Fruit fly (Drosophila melanogaster) whole organism, embryonic: ENCODE measurements around the gene CG32280.

Source experiments
- CG10267 ChIP-seq: fragments of 200-800 bp; sonication (Bioruptor generic); optimal IDR thresholded peaks from 2 replicates; lab custom pipeline; 2018; ENCODE audit warnings: missing biosample characterization, mild to moderate bottlenecking, missing genetic modification characterization, moderate library complexity
- CG10321 ChIP-seq: fragments of 200-800 bp; sonication (Bioruptor generic); IDR thresholded peaks from 2 replicates; pipeline ENCODE4 v1.3.6; 2022; ENCODE audit warnings: missing biosample characterization, missing genetic modification characterization
- CG11247 ChIP-seq: fragments of 200-800 bp; sonication (Bioruptor generic); IDR thresholded peaks from 2 replicates; pipeline ENCODE4 v1.3.6; 2022; ENCODE audit warnings: missing biosample characterization, missing genetic modification characterization
- CG11560 ChIP-seq: fragments of 200-800 bp; sonication (Bioruptor generic); IDR thresholded peaks from 3 replicates; pipeline ENCODE4 v1.3.6; 2022; ENCODE audit warnings: missing biosample characterization, missing genetic modification characterization
- CG12299 ChIP-seq: fragments of 200-800 bp; sonication (Bioruptor generic); optimal IDR thresholded peaks from 2 replicates; lab custom pipeline; 2018; ENCODE audit warnings: missing biosample characterization, mild to moderate bottlenecking, missing genetic modification characterization
- CG12391 ChIP-seq: fragments of 200-800 bp; sonication (Bioruptor generic); optimal IDR thresholded peaks from 3 replicates; lab custom pipeline; 2018; ENCODE audit warnings: missing biosample characterization, mild to moderate bottlenecking, missing genetic modification characterization, moderate library complexity
- CG13424 ChIP-seq: fragments of 200-800 bp; sonication (Bioruptor generic); optimal IDR thresholded peaks from 2 replicates; lab custom pipeline; 2019; ENCODE audit warnings: missing biosample characterization, mild to moderate bottlenecking, missing genetic modification characterization, moderate library complexity
- CG13894 ChIP-seq: fragments of 200-800 bp; sonication (Bioruptor generic); optimal IDR thresholded peaks from 3 replicates; lab custom pipeline; 2018; ENCODE audit warnings: missing biosample characterization, mild to moderate bottlenecking, missing genetic modification characterization, moderate library complexity
- CG14965 ChIP-seq: fragments of 200-800 bp; sonication (Bioruptor generic); optimal IDR thresholded peaks from 2 replicates; lab custom pipeline; 2016; ENCODE audit warnings: missing biosample characterization, missing genetic modification characterization, borderline replicate concordance
- CG15073 ChIP-seq: fragments of 200-800 bp; sonication (Bioruptor generic); optimal IDR thresholded peaks from 2 replicates; lab custom pipeline; 2016; ENCODE audit warnings: missing biosample characterization, missing genetic modification characterization
- CG2116 ChIP-seq: fragments of 200-800 bp; sonication (Bioruptor generic); optimal IDR thresholded peaks from 3 replicates; lab custom pipeline; 2018; ENCODE audit warnings: missing biosample characterization, mild to moderate bottlenecking, missing genetic modification characterization
- CG2199 ChIP-seq: fragments of 200-800 bp; sonication (Bioruptor generic); IDR thresholded peaks from 3 replicates; pipeline ENCODE4 v1.3.6; 2022; ENCODE audit warnings: missing biosample characterization, missing genetic modification characterization
- CG2875 ChIP-seq: fragments of 200-800 bp; sonication (Bioruptor generic); optimal IDR thresholded peaks from 2 replicates; lab custom pipeline; 2017; ENCODE audit warnings: missing biosample characterization, mild to moderate bottlenecking, missing genetic modification characterization, missing genetic modification reagents
- CG31224 ChIP-seq: fragments of 200-800 bp; sonication (Bioruptor generic); IDR thresholded peaks from 2 replicates; pipeline ENCODE4 v1.3.6; 2022; ENCODE audit warnings: missing biosample characterization, missing genetic modification characterization
- CG31441 ChIP-seq: fragments of 200-800 bp; sonication (Bioruptor generic); IDR thresholded peaks from 2 replicates; pipeline ENCODE4 v1.3.6; 2022; ENCODE audit warnings: missing biosample characterization, missing genetic modification characterization
- CG32532 ChIP-seq: fragments of 200-800 bp; sonication (Bioruptor generic); IDR thresholded peaks from 2 replicates; pipeline ENCODE4 v1.3.6; 2022; ENCODE audit warnings: missing biosample characterization, missing genetic modification characterization
- CG4282 ChIP-seq: fragments of 200-800 bp; sonication (Bioruptor generic); optimal IDR thresholded peaks from 2 replicates; lab custom pipeline; 2016; ENCODE audit warnings: missing biosample characterization, missing genetic modification characterization
- CG4617 ChIP-seq: fragments of 200-800 bp; sonication (Bioruptor generic); optimal IDR thresholded peaks from 3 replicates; lab custom pipeline; 2016; ENCODE audit warnings: missing biosample characterization, missing genetic modification characterization, borderline replicate concordance
- CG4730 ChIP-seq: fragments of 200-800 bp; sonication (Bioruptor generic); IDR thresholded peaks from 2 replicates; pipeline ENCODE4 v1.3.6; 2022; ENCODE audit warnings: missing biosample characterization, missing genetic modification characterization
- CG7357 ChIP-seq: fragments of 200-800 bp; sonication (Bioruptor generic); IDR thresholded peaks from 3 replicates; pipeline ENCODE4 v1.3.6; 2022; ENCODE audit warnings: missing biosample characterization, missing genetic modification characterization
- CG7372 ChIP-seq: fragments of 200-800 bp; sonication (Bioruptor generic); IDR thresholded peaks from 2 replicates; pipeline ENCODE4 v1.3.6; 2022; ENCODE audit warnings: missing biosample characterization, missing genetic modification characterization
- CG8924 ChIP-seq: fragments of 200-800 bp; optimal IDR thresholded peaks from 3 replicates; lab custom pipeline; 2019; ENCODE audit warnings: missing biosample characterization, mild to moderate bottlenecking, missing genetic modification characterization, moderate library complexity
- CG9215 ChIP-seq: fragments of 200-800 bp; sonication (Bioruptor generic); IDR thresholded peaks from 2 replicates; pipeline ENCODE4 v1.3.6; 2022; ENCODE audit warnings: missing biosample characterization, missing genetic modification characterization
- CG9437 ChIP-seq: fragments of 200-800 bp; sonication (Bioruptor generic); optimal IDR thresholded peaks from 2 replicates; lab custom pipeline; 2018; ENCODE audit warnings: missing biosample characterization, mild to moderate bottlenecking, missing genetic modification characterization
- Dp ChIP-seq: fragments of 200-800 bp; sonication (Bioruptor generic); optimal IDR thresholded peaks from 2 replicates; lab custom pipeline; 2018; ENCODE audit warnings: missing biosample characterization, mild to moderate bottlenecking, missing genetic modification characterization, moderate library complexity
- Hey ChIP-seq: fragments of 200-800 bp; sonication (Bioruptor generic); optimal IDR thresholded peaks from 3 replicates; lab custom pipeline; 2018; ENCODE audit warnings: missing biosample characterization, mild to moderate bottlenecking, missing genetic modification characterization
- HmgD ChIP-seq: fragments of 200-800 bp; sonication (Bioruptor generic); optimal IDR thresholded peaks from 3 replicates; lab custom pipeline; 2016; ENCODE audit warnings: missing biosample characterization, missing genetic modification characterization
- Jarid2 ChIP-seq: fragments of 200-800 bp; sonication (Bioruptor generic); optimal IDR thresholded peaks from 3 replicates; lab custom pipeline; 2017; ENCODE audit warnings: mild to moderate bottlenecking, missing biosample characterization, missing genetic modification reagents, missing genetic modification characterization
- Lhr ChIP-seq: fragments of 200-800 bp; sonication (Bioruptor generic); optimal IDR thresholded peaks from 3 replicates; lab custom pipeline; 2017; ENCODE audit warnings: mild to moderate bottlenecking, missing biosample characterization, missing genetic modification reagents, missing genetic modification characterization
- MBD-R2 ChIP-seq: fragments of 200-800 bp; sonication (Bioruptor generic); IDR thresholded peaks from 2 replicates; pipeline ENCODE4 v1.3.6; 2022; ENCODE audit warnings: missing biosample characterization, missing genetic modification characterization
- Taf1 ChIP-seq: fragments of 200-800 bp; sonication (Bioruptor generic); IDR thresholded peaks from 2 replicates; pipeline ENCODE4 v1.3.6; 2022; ENCODE audit warnings: missing biosample characterization, missing genetic modification characterization
- abd-A ChIP-seq: fragments of 200-800 bp; sonication (Bioruptor generic); optimal IDR thresholded peaks from 3 replicates; lab custom pipeline; 2019; ENCODE audit warnings: missing biosample characterization, mild to moderate bottlenecking, missing genetic modification characterization, moderate library complexity
- bigmax ChIP-seq: fragments of 200-800 bp; sonication (Bioruptor generic); optimal IDR thresholded peaks from 2 replicates; lab custom pipeline; 2018; ENCODE audit warnings: missing biosample characterization, mild to moderate bottlenecking, missing genetic modification characterization
- danr ChIP-seq: fragments of 200-800 bp; sonication (Bioruptor generic); IDR thresholded peaks from 2 replicates; pipeline ENCODE4 v1.3.6; 2022; ENCODE audit warnings: missing biosample characterization, missing genetic modification characterization
- dimm ChIP-seq: fragments of 200-800 bp; sonication (Bioruptor generic); IDR thresholded peaks from 2 replicates; pipeline ENCODE4 v1.3.6; 2022; ENCODE audit warnings: missing biosample characterization, missing genetic modification characterization
- ewg ChIP-seq: fragments of 200-800 bp; sonication (Bioruptor generic); optimal IDR thresholded peaks from 3 replicates; lab custom pipeline; 2017; ENCODE audit warnings: mild to moderate bottlenecking, missing biosample characterization, missing genetic modification reagents, missing genetic modification characterization
- fd102C ChIP-seq: fragments of 200-800 bp; sonication (Bioruptor generic); optimal IDR thresholded peaks from 2 replicates; lab custom pipeline; 2018; ENCODE audit warnings: missing biosample characterization, mild to moderate bottlenecking, missing genetic modification characterization, moderate library complexity
- fd3F ChIP-seq: fragments of 200-800 bp; sonication (Bioruptor generic); optimal IDR thresholded peaks from 2 replicates; lab custom pipeline; 2018; ENCODE audit warnings: missing biosample characterization, mild to moderate bottlenecking, missing genetic modification characterization, moderate library complexity
- fru ChIP-seq: fragments of >200 bp; optimal IDR thresholded peaks from 2 replicates; lab custom pipeline; 2017
- gt ChIP-seq: fragments of 200-800 bp; sonication (Bioruptor generic); IDR thresholded peaks from 2 replicates; pipeline ENCODE4 v1.3.6; 2022; ENCODE audit warnings: missing biosample characterization, missing genetic modification characterization
- klu ChIP-seq: fragments of 200-800 bp; sonication (Bioruptor generic); IDR thresholded peaks from 2 replicates; pipeline ENCODE4 v1.3.6; 2022; ENCODE audit warnings: missing biosample characterization, missing genetic modification characterization
- lov ChIP-seq, 2 experiments: fragments of 200-800 bp in 1 of 2; fragments of >200 bp in 1 of 2; sonication (Bioruptor generic) in 1 of 2; IDR thresholded peaks in 1 of 2; optimal IDR thresholded peaks in 1 of 2; 2 replicates in 1 of 2; 3 replicates in 1 of 2; pipeline versions ENCODE4 v1.3.6 to Lab custom; 2017 to 2022; ENCODE audit warnings: missing biosample characterization in 1 of 2, missing genetic modification characterization in 1 of 2
- maf-S ChIP-seq: fragments of 200-800 bp; sonication (Bioruptor generic); optimal IDR thresholded peaks from 2 replicates; lab custom pipeline; 2016; ENCODE audit warnings: missing biosample characterization, missing genetic modification characterization
- mam ChIP-seq: fragments of 200-800 bp; sonication (Bioruptor generic); optimal IDR thresholded peaks from 3 replicates; lab custom pipeline; 2016; ENCODE audit warnings: missing biosample characterization, missing genetic modification characterization
- mld ChIP-seq: fragments of 200-800 bp; sonication (Bioruptor generic); IDR thresholded peaks from 3 replicates; pipeline ENCODE4 v1.3.6; 2022; ENCODE audit warnings: missing biosample characterization, missing genetic modification characterization; ENCODE audit not compliant: partially characterized antibody
- org-1 ChIP-seq: fragments of 200-800 bp; sonication (Bioruptor generic); optimal IDR thresholded peaks from 2 replicates; lab custom pipeline; 2017; ENCODE audit warnings: missing biosample characterization, missing genetic modification characterization
- p53 ChIP-seq: fragments of 200-800 bp; sonication (Bioruptor generic); optimal IDR thresholded peaks from 2 replicates; lab custom pipeline; 2016; ENCODE audit warnings: missing biosample characterization, missing genetic modification characterization
- pita ChIP-seq: fragments of 200-800 bp; sonication (Bioruptor generic); optimal IDR thresholded peaks from 2 replicates; lab custom pipeline; 2017; ENCODE audit warnings: missing biosample characterization, mild to moderate bottlenecking, missing genetic modification characterization
- shn ChIP-seq: fragments of 200-800 bp; sonication (Bioruptor generic); optimal IDR thresholded peaks from 3 replicates; lab custom pipeline; 2016; ENCODE audit warnings: missing biosample characterization, missing genetic modification characterization
- stwl ChIP-seq: fragments of 200-800 bp; sonication (Bioruptor generic); optimal IDR thresholded peaks from 3 replicates; lab custom pipeline; 2018; ENCODE audit warnings: missing biosample characterization, mild to moderate bottlenecking, missing genetic modification characterization, moderate library complexity
- vnd ChIP-seq: fragments of 200-800 bp; sonication (Bioruptor generic); IDR thresholded peaks from 3 replicates; pipeline ENCODE4 v1.3.6; 2022; ENCODE audit warnings: missing biosample characterization, missing genetic modification characterization; ENCODE audit not compliant: partially characterized antibody

CG32280 gene

DNA sequence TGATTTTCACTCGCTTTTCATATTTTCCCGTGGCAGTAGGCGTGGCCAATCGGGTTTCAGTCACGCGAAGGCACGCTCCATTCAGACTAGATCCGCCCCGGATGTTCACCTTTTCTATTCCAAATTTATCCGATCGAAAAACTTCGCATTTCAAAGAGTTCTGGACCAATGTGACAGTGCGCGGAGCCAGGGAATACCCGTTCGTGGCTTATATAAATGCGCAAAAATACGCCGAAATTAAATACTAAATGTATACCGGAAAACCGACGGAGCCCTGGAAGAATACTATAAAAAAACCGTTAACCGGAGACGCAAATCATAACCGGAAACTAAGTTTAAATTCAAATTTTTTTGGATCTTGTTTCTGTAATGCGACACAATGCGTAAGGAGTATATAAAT, 37.4 kb upstream of the CG32280 start, which contains the start of gene promL (continued):
- TF ChIP-seq fru (lab: Kevin White, UChicago) (no peak), shn (GFP tag; lab: Kevin White, UChicago) (peak; percentile 8), CG14965 (GFP tag; lab: Kevin White, UChicago) (peak; percentile 3), org-1 (GFP tag; lab: Kevin White, UChicago) (peak; percentile 40), CG4730 (GFP tag; lab: Robert Waterston, UW) (no peak), CG12299 (tag; lab: Kevin White, UChicago) (peak; percentile 48), CG31224 (GFP tag; lab: Robert Waterston, UW) (no peak), MBD-R2 (GFP tag; lab: Robert Waterston, UW) (peak; percentile 85), CG13894 (tag; lab: Kevin White, UChicago) (peak; percentile 73), CG4617 (GFP tag; lab: Kevin White, UChicago) (peak; percentile 74), p53 (GFP tag; lab: Kevin White, UChicago) (peak; percentile 42), Hey (tag; lab: Kevin White, UChicago) (peak; percentile 16), vnd (GFP tag; lab: Robert Waterston, UW) (no peak), CG7372 (GFP tag; lab: Robert Waterston, UW) (no peak), danr (GFP tag; lab: Robert Waterston, UW) (no peak), klu (GFP tag; lab: Robert Waterston, UW) (no peak), CG32532 (GFP tag; lab: Robert Waterston, UW) (peak; percentile 63), stwl (tag; lab: Kevin White, UChicago) (peak; percentile 79), CG2116 (GFP tag; lab: Kevin White, UChicago) (peak; percentile 76), Taf1 (no peak), fd3F (GFP tag; lab: Kevin White, UChicago) (peak; percentile 10), abd-A (tag; lab: Kevin White, UChicago) (no peak), CG2875 (GFP tag; lab: Kevin White, UChicago) (peak; percentile 25), gt (GFP tag; lab: Robert Waterston, UW) (no peak), maf-S (GFP tag; lab: Kevin White, UChicago) (peak; percentile 40), CG11247 (0 out of 2 replicates have a peak, but pooled peaks have one; percentile 24), ewg (GFP tag; lab: Kevin White, UChicago) (peak; percentile 48), CG2199 (GFP tag; lab: Robert Waterston, UW) (0 out of 3 replicates have a peak, but pooled peaks have one; percentile 55), Dp (peak; percentile 77), CG13424 (tag; lab: Kevin White, UChicago) (peak; percentile 29), CG12391 (tag; lab: Kevin White, UChicago) (peak; percentile 63), CG31441 (GFP tag; lab: Robert Waterston, UW) (peak; percentile 70), Lhr (peak; percentile 88), dimm (GFP tag; lab: Robert Waterston, UW) (no peak), CG15073 (GFP tag; lab: Kevin White, UChicago) (no peak), bigmax (GFP tag; lab: Kevin White, UChicago) (peak; percentile 2), CG10321 (GFP tag; lab: Robert Waterston, UW) (no peak), mam (GFP tag; lab: Kevin White, UChicago) (no peak), Jarid2 (GFP tag; lab: Kevin White, UChicago) (peak; percentile 77), CG8924 (tag; lab: Kevin White, UChicago) (peak; percentile 63), CG9437 (peak; percentile 50), CG9215 (GFP tag; lab: Robert Waterston, UW) (no peak), CG11560 (no peak), lov (optimal IDR thresholded peaks at IDR 0.05; lab: Kevin White, UChicago) (no peak), lov (GFP tag; IDR thresholded peaks at IDR 0.05; lab: Robert Waterston, UW) (peak; percentile 61; the same call in 2 of the 3 replicates), CG4282 (no peak), fd102C (GFP tag; lab: Kevin White, UChicago) (peak; percentile 29), CG10267 (peak; percentile 69), mld (no peak), pita (GFP tag; lab: Kevin White, UChicago) (peak; percentile 28), CG7357 (GFP tag; lab: Robert Waterston, UW) (no peak), HmgD (peak; percentile 33)
